Fruit fly (Drosophila melanogaster): ENCODE measurements around the gene Lim3.

The Lim3 gene

DNA sequence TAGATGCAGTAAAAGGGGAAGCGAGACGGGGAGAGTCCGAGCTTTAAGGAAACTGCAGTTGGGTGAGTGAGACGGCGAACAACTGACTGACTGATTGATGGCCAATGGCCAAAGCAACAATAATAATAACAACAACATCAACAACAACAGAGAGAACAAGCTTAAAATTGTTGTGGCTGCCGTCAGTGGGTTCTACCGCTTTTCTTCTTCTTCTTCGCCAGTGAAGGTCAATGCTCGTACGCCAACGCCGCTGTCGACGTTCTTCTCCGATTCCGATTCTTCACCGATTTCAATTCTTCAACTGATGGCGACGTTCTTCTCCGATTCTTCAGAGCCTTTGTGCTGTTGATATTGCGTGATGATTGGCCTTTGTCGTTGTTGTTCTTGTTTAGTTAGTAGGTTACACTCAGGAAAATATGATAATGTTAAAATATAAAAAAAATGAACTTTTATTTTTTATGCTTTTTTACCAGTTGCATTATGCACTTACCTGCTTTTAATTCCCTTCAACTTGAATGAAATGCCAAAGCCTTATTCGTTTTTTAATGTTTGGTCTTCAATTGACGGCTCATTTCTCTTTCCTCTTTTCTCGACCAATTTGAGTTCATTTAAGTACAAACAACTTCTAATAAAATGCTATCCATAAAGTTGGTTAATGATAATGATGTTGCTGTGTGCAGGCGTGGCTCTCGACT lies 34.1 kb upstream of the Lim3 start (continued):
- TF ChIP-seq Hr39 (GFP tag; optimal IDR thresholded peaks at IDR 0.05) (peak; percentile 59), Sox15 (GFP tag; optimal IDR thresholded peaks at IDR 0.05) (no peak), vri (GFP tag; optimal IDR thresholded peaks at IDR 0.05) (peak; percentile 20), CG4318 (GFP tag; optimal IDR thresholded peaks at IDR 0.05) (no peak), Smox (GFP tag; optimal IDR thresholded peaks at IDR 0.05) (peak; percentile 72), Met (GFP tag; optimal IDR thresholded peaks at IDR 0.05) (peak; percentile 83), Eip78C (GFP tag) (peak; percentile 84), CG34406 (GFP tag; optimal IDR thresholded peaks at IDR 0.05) (peak; percentile 58), CG8319 (GFP tag; optimal IDR thresholded peaks at IDR 0.05) (peak; percentile 32), Hr38 (GFP tag; optimal IDR thresholded peaks at IDR 0.05) (no peak)

DNA sequence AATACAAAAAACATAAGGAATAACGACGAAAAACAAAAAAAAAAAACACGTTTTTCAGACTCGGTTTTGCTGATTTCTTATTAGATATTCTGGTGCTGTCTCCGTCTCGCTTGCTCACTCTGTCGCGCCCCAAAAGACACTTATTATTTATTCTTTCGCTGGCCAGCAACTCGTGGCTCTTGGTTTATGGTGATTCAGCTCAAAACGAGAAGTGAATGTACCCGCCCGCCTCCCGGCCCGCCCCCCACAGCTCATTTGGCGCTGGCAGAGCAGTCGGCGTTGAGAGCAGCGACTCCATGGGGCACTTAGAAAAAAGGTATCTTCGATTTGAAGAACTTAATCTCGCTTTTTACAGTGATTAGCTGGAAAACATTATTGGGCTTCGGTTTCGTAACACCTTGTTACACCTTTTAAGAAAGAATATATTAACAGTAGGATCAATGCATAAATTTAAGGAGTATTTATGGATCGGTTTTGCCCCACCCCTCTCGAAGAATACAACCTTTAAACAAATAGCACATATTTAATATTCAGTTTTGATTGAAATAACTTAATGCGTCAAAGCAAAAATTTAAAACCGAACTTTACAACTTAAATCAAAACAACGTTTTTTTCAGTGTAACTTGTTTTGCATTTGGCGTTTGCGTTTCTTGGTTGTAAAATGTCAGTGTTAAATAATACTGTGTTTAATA lies 33.4 kb upstream of the Lim3 start:
- peak; percentile 74 for TF ChIP-seq Gug (GFP tag; IDR thresholded peaks at IDR 0.05)
- TF ChIP-seq CG15336 (GFP tag; IDR thresholded peaks at IDR 0.05) = peak; percentile 79
- TF ChIP-seq salr (GFP tag; optimal IDR thresholded peaks at IDR 0.05) = peak; percentile 23 to 93
- TF ChIP-seq CG31627 (GFP tag; optimal IDR thresholded peaks at IDR 0.05) = peak; percentile 92
- TF ChIP-seq topi (GFP tag; optimal IDR thresholded peaks at IDR 0.05) = peak; percentile 94
- peak; percentile 87 for TF ChIP-seq CG8119 (GFP tag; IDR thresholded peaks at IDR 0.05)
- peak; percentile 93 for TF ChIP-seq Met (GFP tag; optimal IDR thresholded peaks at IDR 0.05)
- peak; percentile 67 for TF ChIP-seq CG8319 (GFP tag; optimal IDR thresholded peaks at IDR 0.05)
- TF ChIP-seq CG10631 (GFP tag; optimal IDR thresholded peaks at IDR 0.05) = peak; percentile 87
- TF ChIP-seq Sox102F (GFP tag; optimal IDR thresholded peaks at IDR 0.05) = peak; percentile 92
- TF ChIP-seq dac (GFP tag; optimal IDR thresholded peaks at IDR 0.05) = peak; percentile 75
- TF ChIP-seq CG10669 (GFP tag; optimal IDR thresholded peaks at IDR 0.05) = peak; percentile 74
- peak; percentile 81 for TF ChIP-seq CG8632 (GFP tag; optimal IDR thresholded peaks at IDR 0.05)
- peak; percentile 78 for TF ChIP-seq Blimp-1 (GFP tag; optimal IDR thresholded peaks at IDR 0.05)
- TF ChIP-seq fd85E (GFP tag; optimal IDR thresholded peaks at IDR 0.05) = peak; percentile 32
- peak; percentile 39; the same call in 1 of the 2 replicates for TF ChIP-seq CG11294 (GFP tag; IDR thresholded peaks at IDR 0.05)
- peak; percentile 78 for TF ChIP-seq Eip93F (GFP tag; optimal IDR thresholded peaks at IDR 0.05)
- peak; percentile 86 for TF ChIP-seq CG34406 (GFP tag; optimal IDR thresholded peaks at IDR 0.05)
- peak; percentile 57 for TF ChIP-seq Ets96B (tag; optimal IDR thresholded peaks at IDR 0.05)
- TF ChIP-seq CG1621 (tag; optimal IDR thresholded peaks at IDR 0.05) = peak; percentile 63
- peak; percentile 86 for TF ChIP-seq pdm3 (GFP tag; optimal IDR thresholded peaks at IDR 0.05)
- peak; percentile 90 for TF ChIP-seq CG4318 (GFP tag; optimal IDR thresholded peaks at IDR 0.05)
- TF ChIP-seq Ets21C (GFP tag; optimal IDR thresholded peaks at IDR 0.05) = peak; percentile 89
- peak; percentile 87 for TF ChIP-seq achi (GFP tag; optimal IDR thresholded peaks at IDR 0.05)
- TF ChIP-seq CG6276 (GFP tag; optimal IDR thresholded peaks at IDR 0.05) = peak; percentile 91
- TF ChIP-seq acj6 (GFP tag; optimal IDR thresholded peaks at IDR 0.05) = peak; percentile 89
- TF ChIP-seq Hr39 (GFP tag; optimal IDR thresholded peaks at IDR 0.05) = peak; percentile 94
- peak; percentile 85 for TF ChIP-seq Lpt (GFP tag; optimal IDR thresholded peaks at IDR 0.05)
- TF ChIP-seq ss (GFP tag; optimal IDR thresholded peaks at IDR 0.05) = peak; percentile 17 to 54
- peak; percentile 63 for TF ChIP-seq CG16779 (tag; optimal IDR thresholded peaks at IDR 0.05)
- TF ChIP-seq Smox (GFP tag; optimal IDR thresholded peaks at IDR 0.05) = peak; percentile 91
- TF ChIP-seq esn (GFP tag; optimal IDR thresholded peaks at IDR 0.05) = peak; percentile 93
- TF ChIP-seq cyc (GFP tag; optimal IDR thresholded peaks at IDR 0.05) = peak; percentile 91
- TF ChIP-seq CG9139 (GFP tag; optimal IDR thresholded peaks at IDR 0.05) = no peak
- TF ChIP-seq CG32006 (GFP tag; optimal IDR thresholded peaks at IDR 0.05) = peak; percentile 95
- peak; percentile 73 for TF ChIP-seq CG11762 (GFP tag; optimal IDR thresholded peaks at IDR 0.05; ENCODE audit: insufficient read depth)
- TF ChIP-seq svp (GFP tag) = peak; percentile 96
- peak; percentile 55 for TF ChIP-seq CG11902 (GFP tag; optimal IDR thresholded peaks at IDR 0.05)
- TF ChIP-seq CG6808 (GFP tag; optimal IDR thresholded peaks at IDR 0.05) = peak; percentile 77
- TF ChIP-seq OdsH (GFP tag; optimal IDR thresholded peaks at IDR 0.05) = peak; percentile 87
- peak; percentile 80 for TF ChIP-seq Eip75B (GFP tag; optimal IDR thresholded peaks at IDR 0.05)
- TF ChIP-seq lz (GFP tag; optimal IDR thresholded peaks at IDR 0.05) = peak; percentile 92
- peak; percentile 90 for TF ChIP-seq Hr4 (GFP tag; optimal IDR thresholded peaks at IDR 0.05)
- peak; percentile 73 for TF ChIP-seq Sox15 (GFP tag; optimal IDR thresholded peaks at IDR 0.05)

Data from whole organism, prepupa.